Fruit fly (Drosophila melanogaster): Measurements from ENCODE around the gene CG33125.

DNA sequence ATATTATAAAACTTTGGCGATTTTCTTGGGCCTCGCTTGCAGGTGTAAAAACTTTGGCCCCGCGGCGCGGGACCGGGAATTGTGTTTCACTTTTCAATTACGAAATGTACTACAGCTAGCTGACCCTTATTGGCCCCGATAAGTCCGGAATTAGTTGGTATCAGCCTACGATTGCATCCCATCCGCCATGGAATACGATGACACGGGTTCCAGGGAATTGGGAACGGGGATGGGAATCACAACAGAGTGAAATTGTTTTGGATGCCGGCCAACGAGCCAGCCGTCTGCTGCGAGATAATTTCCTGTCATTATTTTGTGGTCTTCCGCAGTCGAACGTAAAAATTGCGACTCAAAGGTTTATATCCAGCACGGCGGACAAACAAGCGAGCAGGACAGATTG is 23.5 kb downstream of the CG33125 start:
- TF ChIP-seq psq (optimal IDR thresholded peaks at IDR 0.05) (no peak), pan (optimal IDR thresholded peaks at IDR 0.05) (no peak), usp (GFP tag; optimal IDR thresholded peaks at IDR 0.05) (no peak), Dll (optimal IDR thresholded peaks at IDR 0.05) (no peak), CG8478 (optimal IDR thresholded peaks at IDR 0.05) (no peak), EcR (GFP tag; optimal IDR thresholded peaks at IDR 0.05) (no peak)

All from whole organism.